Fruit fly (Drosophila melanogaster): ENCODE measurements around the gene IFT46.
A peak's percentile ranks its signal among the peaks of the same experiment; 100 is the strongest.

Gene IFT46

DNA sequence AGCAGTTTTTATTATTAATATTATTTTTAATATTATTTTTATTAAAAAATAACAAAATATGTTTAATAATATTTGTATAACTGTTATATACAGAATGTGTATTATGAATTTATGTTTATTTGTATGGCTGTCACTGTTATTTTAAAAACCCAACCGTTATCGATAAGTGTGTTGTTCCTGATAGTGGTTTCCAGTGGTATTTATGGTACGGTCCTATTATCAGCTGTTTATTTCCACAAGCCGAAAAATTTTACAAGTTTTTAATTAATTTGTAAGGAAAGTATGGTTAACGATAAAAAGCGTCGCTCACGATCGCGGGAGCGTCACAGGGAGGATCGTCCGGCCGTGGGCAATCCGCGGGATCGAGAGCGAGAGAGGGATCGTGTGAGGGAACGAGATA, 9.3 kb downstream of the IFT46 start, which contains the start of gene CG10333 (continued):
- TF ChIP-seq CG8924 (tag; optimal IDR thresholded peaks at IDR 0.05): peak; percentile 7
- no peak for TF ChIP-seq CG32532 (GFP tag; IDR thresholded peaks at IDR 0.05)
- TF ChIP-seq Med (GFP tag): no peak
- no peak for TF ChIP-seq cas (GFP tag; IDR thresholded peaks at IDR 0.05)
- TF ChIP-seq yki (optimal IDR thresholded peaks at IDR 0.05): no peak
- no peak for TF ChIP-seq shn (GFP tag; optimal IDR thresholded peaks at IDR 0.05)
- TF ChIP-seq CG7987 (GFP tag; optimal IDR thresholded peaks at IDR 0.05): no peak
- TF ChIP-seq da (GFP tag; optimal IDR thresholded peaks at IDR 0.05): no peak
- no peak for TF ChIP-seq CG17361 (GFP tag; IDR thresholded peaks at IDR 0.05)
- TF ChIP-seq CG32767 (GFP tag; IDR thresholded peaks at IDR 0.05): no peak
- TF ChIP-seq CG32772 (GFP tag; IDR thresholded peaks at IDR 0.05): no peak
- no peak for TF ChIP-seq Lim3 (GFP tag; IDR thresholded peaks at IDR 0.05)
- peak; percentile 67 for TF ChIP-seq Dref (GFP tag; IDR thresholded peaks at IDR 0.05)
- TF ChIP-seq CG13296 (GFP tag; optimal IDR thresholded peaks at IDR 0.05): no peak
- TF ChIP-seq CG34376 (GFP tag; optimal IDR thresholded peaks at IDR 0.05): no peak
- TF ChIP-seq pnt (GFP tag; optimal IDR thresholded peaks at IDR 0.05): no peak
- no peak for TF ChIP-seq bbx (GFP tag; IDR thresholded peaks at IDR 0.05; ENCODE audit: partially characterized antibody)
- TF ChIP-seq CG6791 (GFP tag; IDR thresholded peaks at IDR 0.05; ENCODE audit: partially characterized antibody): 0 out of 3 replicates have a peak, but pooled peaks have one; percentile 17
- TF ChIP-seq Xrp1 (GFP tag; IDR thresholded peaks at IDR 0.05): no peak
- peak; percentile 0 for TF ChIP-seq CG12391 (tag; optimal IDR thresholded peaks at IDR 0.05)
- TF ChIP-seq row (GFP tag; IDR thresholded peaks at IDR 0.05): peak; percentile 70
- TF ChIP-seq CG17829 (tag; optimal IDR thresholded peaks at IDR 0.05): peak; percentile 0
- no peak for TF ChIP-seq CG3065 (GFP tag; optimal IDR thresholded peaks at IDR 0.05)
- TF ChIP-seq crp (GFP tag; optimal IDR thresholded peaks at IDR 0.05): peak; percentile 39 to 89
- no peak for TF ChIP-seq ewg (GFP tag; optimal IDR thresholded peaks at IDR 0.05)
- no peak for TF ChIP-seq eve (GFP tag; optimal IDR thresholded peaks at IDR 0.05)
- peak; percentile 43 for TF ChIP-seq CG10267 (tag; optimal IDR thresholded peaks at IDR 0.05)
- no peak for TF ChIP-seq CG10979 (tag; optimal IDR thresholded peaks at IDR 0.05)
- peak; percentile 59 for TF ChIP-seq MESR4 (GFP tag; optimal IDR thresholded peaks at IDR 0.05)

DNA sequence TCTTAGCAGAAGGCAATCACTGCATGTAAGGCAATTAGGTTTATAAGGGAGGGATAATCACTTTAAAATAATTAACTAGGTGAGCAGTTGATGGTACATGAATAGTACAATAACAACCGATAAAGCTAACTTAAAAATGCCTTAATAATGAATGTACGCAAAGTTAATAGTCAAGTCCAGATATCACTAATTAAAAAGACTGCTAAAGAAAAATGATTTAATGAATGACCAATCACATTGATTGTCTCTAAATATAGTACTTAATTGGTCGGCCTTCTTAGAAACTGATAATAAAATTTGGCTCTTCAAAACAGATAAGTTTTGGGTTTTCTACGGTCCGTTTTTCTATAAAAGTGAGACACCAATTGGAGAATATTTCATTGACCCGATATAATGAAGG, 10.4 kb downstream of the IFT46 start, which contains the start of gene CG31789:
Gene CG31789, plus strand, starts transcription at position 380 of the 400 bp plus-strand sequence.
- TF ChIP-seq shn (GFP tag; optimal IDR thresholded peaks at IDR 0.05): no peak
- no peak for TF ChIP-seq vvl (GFP tag; IDR thresholded peaks at IDR 0.05)
- no peak for TF ChIP-seq twi (tag; optimal IDR thresholded peaks at IDR 0.05)
- no peak for TF ChIP-seq unpg (GFP tag; optimal IDR thresholded peaks at IDR 0.05)
- peak; percentile 92 for TF ChIP-seq mirr (GFP tag; optimal IDR thresholded peaks at IDR 0.05)
- no peak for TF ChIP-seq Dp (GFP tag; optimal IDR thresholded peaks at IDR 0.05)
- peak; percentile 98 for TF ChIP-seq exex (tag; optimal IDR thresholded peaks at IDR 0.05)

DNA sequence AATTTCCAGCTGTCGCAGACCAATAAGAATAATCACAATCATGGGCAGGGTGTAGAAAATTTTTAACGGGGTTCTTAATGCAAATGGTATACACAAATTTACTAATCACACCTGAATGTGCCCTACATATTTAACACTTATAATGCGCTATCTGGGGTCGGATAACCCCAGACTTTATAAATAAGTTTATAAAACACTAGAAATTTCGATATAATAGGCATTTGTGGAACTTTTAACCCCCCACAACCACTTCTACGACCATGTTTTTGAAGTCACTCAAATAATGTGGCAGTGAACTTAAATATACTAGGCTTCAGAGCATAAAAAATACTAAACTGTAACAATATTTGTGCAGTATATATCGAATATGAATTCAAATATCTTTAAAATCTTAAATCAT, 10.9 kb downstream of the IFT46 start, which contains the start of gene CG10413:
Gene CG10413, minus strand, starts transcription at position 264 of the 400 bp plus-strand sequence.
- TF ChIP-seq MTF-1 (GFP tag; optimal IDR thresholded peaks at IDR 0.05; ENCODE audit: borderline replicate concordance) (peak; percentile 94), CG15479 (GFP tag; optimal IDR thresholded peaks at IDR 0.05) (peak; percentile 48), bab2 (GFP tag; optimal IDR thresholded peaks at IDR 0.05) (peak; percentile 98), CG9817 (tag; optimal IDR thresholded peaks at IDR 0.05) (peak; percentile 99), Atf3 (GFP tag; optimal IDR thresholded peaks at IDR 0.05) (peak; percentile 97), sqz (GFP tag; optimal IDR thresholded peaks at IDR 0.05) (no peak), CrebB (tag; optimal IDR thresholded peaks at IDR 0.05) (peak; percentile 96), CG9437 (GFP tag; optimal IDR thresholded peaks at IDR 0.05) (peak; percentile 90), mld (GFP tag; IDR thresholded peaks at IDR 0.05; ENCODE audit: partially characterized antibody) (no peak), Ets65A (GFP tag) (peak; percentile 99), ind (GFP tag; optimal IDR thresholded peaks at IDR 0.05) (peak; percentile 98), CG8765 (GFP tag; IDR thresholded peaks at IDR 0.05) (peak; percentile 96), Antp (GFP tag; optimal IDR thresholded peaks at IDR 0.05) (peak; percentile 98), Chrac-16 (GFP tag; optimal IDR thresholded peaks at IDR 0.05) (peak; percentile 99), Meics (GFP tag; optimal IDR thresholded peaks at IDR 0.05) (peak; percentile 98), klu (GFP tag; IDR thresholded peaks at IDR 0.05) (peak; percentile 97), Lim3 (GFP tag; IDR thresholded peaks at IDR 0.05) (peak; percentile 86)
